Worm (Caenorhabditis elegans): Measurements from ENCODE around the gene daf-19.

The daf-19 gene

DNA sequence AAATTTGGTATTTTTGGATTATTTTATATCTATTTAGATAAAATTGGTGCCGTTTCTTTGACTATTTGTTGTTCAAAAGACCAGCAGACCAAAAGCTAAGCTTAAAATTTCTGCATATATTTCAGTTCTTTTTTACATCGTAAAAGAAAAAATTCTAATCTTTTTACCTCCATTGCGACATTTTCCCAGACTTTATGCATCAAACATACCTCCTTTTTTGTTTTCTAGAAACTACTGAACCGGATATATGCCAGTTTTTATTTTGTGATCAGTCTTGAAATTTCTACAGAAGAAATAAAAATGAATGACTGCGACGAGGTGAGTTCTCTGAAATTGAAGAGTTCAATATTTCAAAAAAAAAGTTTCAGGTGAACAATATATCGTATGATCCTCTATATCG is 25.5 kb upstream of the daf-19 start, which contains the start of gene srb-6:
Gene srb-6, plus strand, starts transcription at position 301 of the 400 bp plus-strand sequence.
- no peak for TF ChIP-seq snpc-4 (tag; optimal IDR thresholded peaks at IDR 0.05)
- TF ChIP-seq lin-15B (tag; optimal IDR thresholded peaks at IDR 0.05): no peak
- TF ChIP-seq aly-2 (tag; optimal IDR thresholded peaks at IDR 0.05): no peak
- no peak for TF ChIP-seq nhr-11 (tag; optimal IDR thresholded peaks at IDR 0.05)
- no peak for TF ChIP-seq nhr-23 (tag; optimal IDR thresholded peaks at IDR 0.05)
- TF ChIP-seq nhr-67 (tag; optimal IDR thresholded peaks at IDR 0.05): no peak
- no peak for TF ChIP-seq nhr-77 (tag; optimal IDR thresholded peaks at IDR 0.05)
- no peak for TF ChIP-seq jun-1 (tag; optimal IDR thresholded peaks at IDR 0.05)
- TF ChIP-seq daf-12 (tag; optimal IDR thresholded peaks at IDR 0.05): no peak
- no peak for TF ChIP-seq sea-2 (GFP tag; optimal IDR thresholded peaks at IDR 0.05)
- no peak for TF ChIP-seq lsy-12 (tag; optimal IDR thresholded peaks at IDR 0.05)
- no peak for TF ChIP-seq zag-1 (tag; optimal IDR thresholded peaks at IDR 0.05)
- no peak for TF ChIP-seq unc-39 (tag; optimal IDR thresholded peaks at IDR 0.05)
- no peak for TF ChIP-seq hmg-11 (tag; optimal IDR thresholded peaks at IDR 0.05)
- no peak for TF ChIP-seq ztf-4 (tag; optimal IDR thresholded peaks at IDR 0.05)
- TF ChIP-seq elt-3 (tag; optimal IDR thresholded peaks at IDR 0.05): no peak
- no peak for TF ChIP-seq nhr-237 (tag; optimal IDR thresholded peaks at IDR 0.05)
- TF ChIP-seq ceh-9 (tag; optimal IDR thresholded peaks at IDR 0.05): no peak
- no peak for TF ChIP-seq nhr-25 (tag; optimal IDR thresholded peaks at IDR 0.05)

DNA sequence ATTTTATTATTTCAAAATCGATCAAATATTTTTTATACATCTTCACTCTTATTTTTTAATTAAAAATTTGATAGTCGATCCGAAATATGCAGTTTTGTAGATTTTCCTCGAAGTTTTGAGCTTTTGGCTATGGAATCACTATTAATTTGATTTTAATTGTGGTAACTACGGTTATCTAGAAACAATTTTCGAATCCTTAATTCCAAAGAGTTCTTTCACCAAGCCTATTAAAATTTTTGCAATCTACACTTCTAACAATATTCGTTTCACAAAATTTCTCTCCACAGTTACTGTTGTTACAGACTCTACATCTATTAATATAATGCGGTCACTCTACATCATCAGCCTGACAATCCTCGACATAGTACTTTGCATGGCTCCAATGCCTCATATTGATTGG is 23.1 kb upstream of the daf-19 start, which contains the start of gene R05H5.7:
Gene R05H5.7, plus strand, starts transcription at position 301 of the 400 bp plus-strand sequence.
- TF ChIP-seq pha-4 (tag; optimal IDR thresholded peaks at IDR 0.05): no peak

DNA sequence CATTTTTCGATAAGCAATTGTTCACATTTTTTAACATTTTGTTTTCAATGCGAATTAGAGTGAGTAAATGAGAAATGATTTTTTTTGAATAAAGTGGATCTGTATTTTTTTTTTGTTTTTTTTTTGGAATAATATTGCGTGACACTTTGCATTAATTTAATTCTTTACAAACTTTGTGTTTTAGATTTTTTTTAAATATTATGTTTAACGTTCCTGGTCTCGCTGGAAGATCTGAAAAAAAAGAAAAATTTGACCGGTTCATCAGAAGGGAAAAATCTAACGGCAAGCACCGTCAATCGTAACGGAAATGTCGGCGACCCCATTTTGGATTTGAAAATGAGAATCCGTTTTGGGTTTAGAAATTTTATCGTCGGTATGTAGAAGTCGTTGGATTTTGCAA is 20.2 kb upstream of the daf-19 start, which contains the start of gene cdc-25.4:
Gene cdc-25.4, minus strand, starts transcription at position 101 of the 400 bp plus-strand sequence.
- TF ChIP-seq nhr-11 (tag; optimal IDR thresholded peaks at IDR 0.05) (no peak), unc-62 (GFP tag; optimal IDR thresholded peaks at IDR 0.05) (no peak), eor-1 (tag; optimal IDR thresholded peaks at IDR 0.05) (no peak), elt-1 (tag; optimal IDR thresholded peaks at IDR 0.05) (no peak), unc-39 (tag; optimal IDR thresholded peaks at IDR 0.05) (no peak), hmg-11 (tag; optimal IDR thresholded peaks at IDR 0.05) (no peak), ztf-11 (tag; optimal IDR thresholded peaks at IDR 0.05) (no peak), lsy-12 (tag; optimal IDR thresholded peaks at IDR 0.05) (no peak), mdl-1 (tag; optimal IDR thresholded peaks at IDR 0.05) (no peak), tbx-2 (tag; optimal IDR thresholded peaks at IDR 0.05) (no peak), fkh-10 (GFP tag; optimal IDR thresholded peaks at IDR 0.05) (no peak), nhr-25 (tag; optimal IDR thresholded peaks at IDR 0.05) (no peak), aly-2 (tag; optimal IDR thresholded peaks at IDR 0.05) (no peak), nhr-12 (tag; optimal IDR thresholded peaks at IDR 0.05) (no peak), elt-3 (tag; optimal IDR thresholded peaks at IDR 0.05) (no peak), egl-27 (tag; optimal IDR thresholded peaks at IDR 0.05) (no peak), pqm-1 (tag; optimal IDR thresholded peaks at IDR 0.05) (no peak)

DNA sequence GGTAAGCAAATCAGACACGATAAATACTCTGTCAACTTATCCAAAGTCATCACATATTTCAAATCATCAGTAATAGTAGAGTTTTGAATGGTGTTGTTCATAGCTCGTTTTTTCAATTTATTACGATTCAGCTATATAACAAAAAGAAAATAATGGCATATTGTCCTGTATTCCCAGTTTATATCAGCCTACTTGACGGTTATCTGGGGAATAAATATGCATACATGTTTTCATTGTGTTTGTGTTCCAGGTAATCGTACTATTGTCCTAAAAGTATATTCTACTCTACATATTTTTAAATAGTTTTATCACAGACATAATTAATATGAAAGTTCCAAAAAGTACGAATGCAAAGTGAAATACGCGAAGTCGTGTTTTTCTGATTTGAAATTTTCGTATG is 18.7 kb upstream of the daf-19 start, which contains the start of gene srd-2:
Gene srd-2, minus strand, starts transcription at position 101 of the 400 bp plus-strand sequence.
- TF ChIP-seq egl-5 (tag; optimal IDR thresholded peaks at IDR 0.05) (no peak), pha-4 (tag; optimal IDR thresholded peaks at IDR 0.05) (no peak), nhr-76 (tag; optimal IDR thresholded peaks at IDR 0.05) (no peak), skn-1 (tag; optimal IDR thresholded peaks at IDR 0.05) (no peak), ztf-4 (tag; optimal IDR thresholded peaks at IDR 0.05) (no peak), pqm-1 (tag; optimal IDR thresholded peaks at IDR 0.05) (no peak), nhr-237 (tag; optimal IDR thresholded peaks at IDR 0.05) (no peak), nhr-25 (tag; optimal IDR thresholded peaks at IDR 0.05) (no peak), egl-27 (tag; optimal IDR thresholded peaks at IDR 0.05) (no peak), elt-3 (tag; optimal IDR thresholded peaks at IDR 0.05) (no peak), nhr-67 (tag; optimal IDR thresholded peaks at IDR 0.05) (no peak), fos-1 (tag; optimal IDR thresholded peaks at IDR 0.05) (no peak), jun-1 (tag; optimal IDR thresholded peaks at IDR 0.05) (no peak), fkh-10 (GFP tag; optimal IDR thresholded peaks at IDR 0.05) (no peak), ztf-11 (tag; optimal IDR thresholded peaks at IDR 0.05) (no peak), ceh-9 (tag; optimal IDR thresholded peaks at IDR 0.05) (no peak), tbx-2 (tag; optimal IDR thresholded peaks at IDR 0.05) (no peak), snpc-4 (tag; optimal IDR thresholded peaks at IDR 0.05) (no peak), nhr-77 (tag; optimal IDR thresholded peaks at IDR 0.05) (no peak)

DNA sequence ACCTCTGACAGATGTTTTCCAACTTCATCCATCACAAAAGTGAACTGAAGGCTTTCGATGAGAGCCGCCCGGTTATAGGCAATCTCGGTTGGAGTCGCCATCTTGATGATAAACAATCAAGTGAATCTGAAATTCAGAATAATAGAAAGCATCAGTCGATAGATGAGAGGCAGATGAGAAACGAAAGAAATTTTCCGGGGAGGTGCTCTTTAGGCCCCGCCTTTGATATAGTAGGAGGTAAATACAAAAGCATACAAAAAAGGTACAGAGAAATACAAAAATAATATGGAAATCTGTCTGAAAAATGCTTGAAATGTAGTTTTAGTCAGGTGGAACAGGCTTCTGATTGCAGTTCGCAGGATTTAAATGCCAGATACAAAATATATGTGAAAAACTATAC is 13.5 kb upstream of the daf-19 start, which contains the start of gene srd-1:
Gene srd-1, minus strand, starts transcription at position 101 of the 400 bp plus-strand sequence.
- TF ChIP-seq pha-4 (tag; optimal IDR thresholded peaks at IDR 0.05) (no peak), nhr-11 (tag; optimal IDR thresholded peaks at IDR 0.05) (no peak), elt-2 (tag; optimal IDR thresholded peaks at IDR 0.05) (no peak), egl-5 (tag; optimal IDR thresholded peaks at IDR 0.05) (no peak), jun-1 (tag; optimal IDR thresholded peaks at IDR 0.05) (no peak), lin-15B (tag; optimal IDR thresholded peaks at IDR 0.05) (no peak), nhr-25 (tag; optimal IDR thresholded peaks at IDR 0.05) (no peak)
